Fruit fly (Drosophila melanogaster) whole organism, prepupa: ENCODE results near the gene sordd2.
A peak's percentile ranks its signal among the peaks of the same experiment; 100 is the strongest.

Source experiments
- CG10631 ChIP-seq: fragments of 200-800 bp; sonication (Bioruptor generic); optimal IDR thresholded peaks from 2 replicates; lab custom pipeline; 2016; ENCODE audit warnings: missing biosample characterization, missing genetic modification characterization
- CG11294 ChIP-seq: fragments of 200-800 bp; sonication (Bioruptor generic); IDR thresholded peaks from 2 replicates; pipeline ENCODE4 v1.3.6; 2022; ENCODE audit warnings: missing biosample characterization, missing genetic modification characterization
- CG11762 ChIP-seq: fragments of 200-800 bp; sonication (Bioruptor generic); optimal IDR thresholded peaks from 3 replicates; lab custom pipeline; 2016; ENCODE audit warnings: missing biosample characterization, missing genetic modification characterization; ENCODE audit not compliant: insufficient read depth
- CG15336 ChIP-seq: fragments of 200-800 bp; sonication (Bioruptor generic); IDR thresholded peaks from 2 replicates; pipeline ENCODE4 v1.3.6; 2022; ENCODE audit warnings: missing biosample characterization, missing genetic modification characterization
- CG16779 ChIP-seq: fragments of 200-800 bp; sonication (Bioruptor generic); optimal IDR thresholded peaks from 3 replicates; lab custom pipeline; 2017; ENCODE audit warnings: missing biosample characterization, mild to moderate bottlenecking, missing genetic modification characterization
- CG3032 ChIP-seq: fragments of 200-800 bp; optimal IDR thresholded peaks from 2 replicates; lab custom pipeline; 2019; ENCODE audit warnings: missing biosample characterization, mild to moderate bottlenecking, missing genetic modification characterization, moderate library complexity
- CG31627 ChIP-seq: fragments of 200-800 bp; sonication (Bioruptor generic); optimal IDR thresholded peaks from 3 replicates; lab custom pipeline; 2016; ENCODE audit warnings: missing biosample characterization, missing genetic modification characterization
- CG4318 ChIP-seq: fragments of 200-800 bp; sonication (Bioruptor generic); optimal IDR thresholded peaks from 3 replicates; lab custom pipeline; 2017; ENCODE audit warnings: missing biosample characterization, mild to moderate bottlenecking, missing genetic modification characterization
- CG6163 ChIP-seq: fragments of 200-800 bp; sonication (Bioruptor generic); IDR thresholded peaks from 3 replicates; pipeline ENCODE4 v1.3.6; 2022; ENCODE audit warnings: missing biosample characterization, missing genetic modification characterization
- CG6276 ChIP-seq: fragments of 200-800 bp; sonication (Bioruptor generic); optimal IDR thresholded peaks from 2 replicates; lab custom pipeline; 2017; ENCODE audit warnings: missing biosample characterization, mild to moderate bottlenecking, missing genetic modification characterization
- CG6792 ChIP-seq: fragments of 200-800 bp; sonication (Bioruptor generic); optimal IDR thresholded peaks from 3 replicates; lab custom pipeline; 2016; ENCODE audit warnings: missing biosample characterization, missing genetic modification characterization
- CG6808 ChIP-seq: fragments of 200-800 bp; sonication (Bioruptor generic); optimal IDR thresholded peaks from 3 replicates; lab custom pipeline; 2017; ENCODE audit warnings: missing biosample characterization, missing genetic modification characterization, mild to moderate bottlenecking, moderate library complexity, missing genetic modification reagents
- CG8119 ChIP-seq: fragments of 200-800 bp; sonication (Bioruptor generic); IDR thresholded peaks from 3 replicates; pipeline ENCODE4 v1.3.6; 2022; ENCODE audit warnings: missing biosample characterization, missing genetic modification characterization
- CG9139 ChIP-seq: fragments of 200-800 bp; sonication (Bioruptor generic); optimal IDR thresholded peaks from 3 replicates; lab custom pipeline; 2017; ENCODE audit warnings: missing biosample characterization, mild to moderate bottlenecking, missing genetic modification characterization
- Eip75B ChIP-seq: fragments of 200-800 bp; sonication (Bioruptor generic); optimal IDR thresholded peaks from 3 replicates; lab custom pipeline; 2016; ENCODE audit warnings: missing biosample characterization, missing genetic modification characterization
- Eip78C ChIP-seq: fragments of 200-800 bp; sonication (Bioruptor generic); peaks from one replicate; lab custom pipeline; 2016; ENCODE audit warnings: missing biosample characterization, missing genetic modification characterization
- Eip93F ChIP-seq: fragments of 200-800 bp; sonication (Bioruptor generic); optimal IDR thresholded peaks from 2 replicates; lab custom pipeline; 2016; ENCODE audit warnings: missing biosample characterization, mild to moderate bottlenecking, missing genetic modification characterization
- Ets21C ChIP-seq: fragments of 200-800 bp; sonication (Bioruptor generic); optimal IDR thresholded peaks from 3 replicates; lab custom pipeline; 2016; ENCODE audit warnings: missing biosample characterization, missing genetic modification characterization
- Gug ChIP-seq: fragments of 200-800 bp; sonication (Bioruptor generic); IDR thresholded peaks from 2 replicates; pipeline ENCODE4 v1.3.6; 2022; ENCODE audit warnings: missing biosample characterization, missing genetic modification characterization
- Hr38 ChIP-seq: sonication (Bioruptor generic); optimal IDR thresholded peaks from 2 replicates; lab custom pipeline; 2016; ENCODE audit warnings: missing biosample characterization, missing genetic modification characterization
- Hr39 ChIP-seq: fragments of 200-800 bp; sonication (Bioruptor generic); optimal IDR thresholded peaks from 2 replicates; lab custom pipeline; 2016; ENCODE audit warnings: missing biosample characterization, missing genetic modification characterization
- Hr4 ChIP-seq: fragments of 200-800 bp; sonication (Bioruptor generic); optimal IDR thresholded peaks from 3 replicates; lab custom pipeline; 2016; ENCODE audit warnings: missing biosample characterization, missing genetic modification characterization
- Lpt ChIP-seq: fragments of 200-800 bp; sonication (Bioruptor generic); optimal IDR thresholded peaks from 3 replicates; lab custom pipeline; 2016; ENCODE audit warnings: missing biosample characterization, missing genetic modification characterization
- Met ChIP-seq: fragments of 200-800 bp; sonication (Bioruptor generic); optimal IDR thresholded peaks from 3 replicates; lab custom pipeline; 2016; ENCODE audit warnings: missing biosample characterization, missing genetic modification characterization
- OdsH ChIP-seq: fragments of 200-800 bp; sonication (Bioruptor generic); optimal IDR thresholded peaks from 3 replicates; lab custom pipeline; 2016; ENCODE audit warnings: missing biosample characterization, missing genetic modification characterization
- Smox ChIP-seq: fragments of 200-800 bp; sonication (Bioruptor generic); optimal IDR thresholded peaks from 3 replicates; lab custom pipeline; 2016; ENCODE audit warnings: missing biosample characterization, missing genetic modification characterization
- Sox14 ChIP-seq: fragments of 200-800 bp; sonication (Bioruptor generic); optimal IDR thresholded peaks from 3 replicates; lab custom pipeline; 2016; ENCODE audit warnings: missing biosample characterization, missing genetic modification characterization
- Sox15 ChIP-seq: fragments of 200-800 bp; sonication (Bioruptor generic); optimal IDR thresholded peaks from 3 replicates; lab custom pipeline; 2016; ENCODE audit warnings: missing biosample characterization, missing genetic modification characterization
- acj6 ChIP-seq: fragments of 200-800 bp; sonication (Bioruptor generic); optimal IDR thresholded peaks from 3 replicates; lab custom pipeline; 2016; ENCODE audit warnings: missing biosample characterization, missing genetic modification characterization
- cyc ChIP-seq: fragments of 200-800 bp; sonication (Bioruptor generic); optimal IDR thresholded peaks from 3 replicates; lab custom pipeline; 2016; ENCODE audit warnings: missing biosample characterization, missing genetic modification characterization
- dac ChIP-seq: fragments of 200-800 bp; sonication (Bioruptor generic); optimal IDR thresholded peaks from 2 replicates; lab custom pipeline; 2017; ENCODE audit warnings: missing biosample characterization, mild to moderate bottlenecking, missing genetic modification characterization
- eg ChIP-seq: fragments of 200-800 bp; sonication (Bioruptor generic); IDR thresholded peaks from 3 replicates; pipeline ENCODE4 v1.3.6; 2022; ENCODE audit warnings: missing biosample characterization, missing genetic modification characterization
- esn ChIP-seq: fragments of 200-800 bp; sonication (Bioruptor generic); optimal IDR thresholded peaks from 2 replicates; lab custom pipeline; 2016; ENCODE audit warnings: missing biosample characterization, mild to moderate bottlenecking, missing genetic modification characterization, moderate library complexity
- fd59A ChIP-seq: fragments of 200-800 bp; sonication (Bioruptor generic); optimal IDR thresholded peaks from 2 replicates; lab custom pipeline; 2017; ENCODE audit warnings: missing biosample characterization, mild to moderate bottlenecking, missing genetic modification characterization, missing genetic modification reagents
- fd85E ChIP-seq: fragments of 200-800 bp; sonication (Bioruptor generic); optimal IDR thresholded peaks from 3 replicates; lab custom pipeline; 2016; ENCODE audit warnings: missing biosample characterization, missing genetic modification characterization
- lz ChIP-seq: fragments of 200-800 bp; sonication (Bioruptor generic); optimal IDR thresholded peaks from 3 replicates; lab custom pipeline; 2016; ENCODE audit warnings: missing biosample characterization, missing genetic modification characterization
- salr ChIP-seq, 2 experiments: fragments of 200-800 bp; sonication (Bioruptor generic); optimal IDR thresholded peaks; 3 replicates each; lab custom pipeline; 2016 to 2018; ENCODE audit warnings: missing biosample characterization in 2 of 2, missing genetic modification characterization in 2 of 2, mild to moderate bottlenecking in 1 of 2
- ss ChIP-seq, 2 experiments: fragments of 200-800 bp; sonication (Bioruptor generic); optimal IDR thresholded peaks; 2 replicates in 1 of 2; 3 replicates in 1 of 2; lab custom pipeline; 2017 to 2018; ENCODE audit warnings: mild to moderate bottlenecking in 2 of 2, missing biosample characterization in 2 of 2, missing genetic modification characterization in 2 of 2, moderate library complexity in 1 of 2
- svp ChIP-seq: fragments of 200-800 bp; sonication (Bioruptor generic); peaks from one replicate; lab custom pipeline; 2016; ENCODE audit warnings: missing biosample characterization, missing genetic modification characterization
- topi ChIP-seq: fragments of 200-800 bp; sonication (Bioruptor generic); optimal IDR thresholded peaks from 3 replicates; lab custom pipeline; 2016; ENCODE audit warnings: missing biosample characterization, missing genetic modification characterization

Gene sordd2

dm6 chrX:15799085-15799557, at the start of gene sordd2, which contains the start of gene CG15602:
sordd2 (minus strand) TSS chrX:15799162.
CG15602 (plus strand) TSS chrX:15799426.
- TF ChIP-seq svp (GFP tag; lab: Kevin White, UChicago) (peak; percentile 84), Eip78C (GFP tag; lab: Kevin White, UChicago) (peak; percentile 23), eg (GFP tag; lab: Robert Waterston, UW) (0 out of 3 replicates have a peak, but pooled peaks have one; percentile 44)

dm6 chrX:15844139-15844538, 45.2 kb upstream of the sordd2 start, which contains the start of the genes ArgRS and CG8578:
ArgRS (minus strand) TSS chrX:15844145.
CG8578 (plus strand) TSS chrX:15844476.
- TF ChIP-seq eg (GFP tag; lab: Robert Waterston, UW) = no peak; the same call in 2 of the 3 replicates
- TF ChIP-seq Ets21C (GFP tag; lab: Kevin White, UChicago) = peak; percentile 44
- 0 out of 2 replicates have a peak, but pooled peaks have one; percentile 33 for TF ChIP-seq CG11294
- TF ChIP-seq Eip78C (GFP tag; lab: Kevin White, UChicago) = peak; percentile 91
- peak; percentile 80 for TF ChIP-seq Eip75B (GFP tag; lab: Kevin White, UChicago)
- no peak for TF ChIP-seq salr (GFP tag; optimal IDR thresholded peaks at IDR 0.05; lab: Kevin White, UChicago)
- TF ChIP-seq CG6792 (GFP tag; lab: Kevin White, UChicago) = peak; percentile 20
- TF ChIP-seq CG10631 = peak; percentile 58
- TF ChIP-seq ss (GFP tag; optimal IDR thresholded peaks at IDR 0.05; lab: Kevin White, UChicago) = peak in 1 of 2 experiments; percentile 67
- peak; percentile 39 for TF ChIP-seq Met (GFP tag; lab: Kevin White, UChicago)
- TF ChIP-seq Sox14 (GFP tag; lab: Kevin White, UChicago) = peak; percentile 62
- peak; percentile 78 for TF ChIP-seq Gug (GFP tag; lab: Robert Waterston, UW)
- peak; percentile 28 for TF ChIP-seq acj6 (GFP tag; lab: Kevin White, UChicago)
- peak; percentile 36 for TF ChIP-seq cyc
- no peak for TF ChIP-seq CG6808 (GFP tag; lab: Kevin White, UChicago)
- TF ChIP-seq Hr4 (GFP tag; lab: Kevin White, UChicago) = peak; percentile 72
- TF ChIP-seq svp (GFP tag; lab: Kevin White, UChicago) = no peak
- TF ChIP-seq Sox15 (GFP tag; lab: Kevin White, UChicago) = peak; percentile 27
- peak; percentile 62 for TF ChIP-seq topi (GFP tag; lab: Kevin White, UChicago)
- peak; percentile 29 for TF ChIP-seq CG11762 (GFP tag; lab: Kevin White, UChicago)
- no peak for TF ChIP-seq CG16779 (tag; lab: Kevin White, UChicago)
- TF ChIP-seq Hr39 (GFP tag; lab: Kevin White, UChicago) = peak; percentile 60
- TF ChIP-seq OdsH (GFP tag; lab: Kevin White, UChicago) = peak; percentile 17
- TF ChIP-seq CG31627 (GFP tag; lab: Kevin White, UChicago) = peak; percentile 49
- no peak for TF ChIP-seq CG4318 (GFP tag; lab: Kevin White, UChicago)
- peak; percentile 74 for TF ChIP-seq lz (GFP tag; lab: Kevin White, UChicago)
- peak; percentile 29; the same call in 1 of the 2 replicates for TF ChIP-seq CG15336 (GFP tag; lab: Robert Waterston, UW)
- TF ChIP-seq CG6163 (GFP tag; lab: Robert Waterston, UW) = no peak
- peak; percentile 43 for TF ChIP-seq esn (GFP tag; lab: Kevin White, UChicago)
- no peak for TF ChIP-seq CG9139 (GFP tag; lab: Kevin White, UChicago)
- TF ChIP-seq CG3032 (tag; lab: Kevin White, UChicago) = peak; percentile 69
- TF ChIP-seq, all 60 proteins: peak for 23

- TF ChIP-seq Eip75B (GFP tag; lab: Kevin White, UChicago) = no peak
- no peak for TF ChIP-seq dac
- no peak for TF ChIP-seq lz (GFP tag; lab: Kevin White, UChicago)
Measured at dm6 chrX:15841346-15841745, 42.4 kb upstream of the sordd2 start.

dm6 chrX:15840003-15840402, 41.0 kb upstream of the sordd2 start:
- TF ChIP-seq CG6276 = no peak
- no peak for TF ChIP-seq CG31627 (GFP tag; lab: Kevin White, UChicago)
- TF ChIP-seq CG3032 (tag; lab: Kevin White, UChicago) = no peak
- TF ChIP-seq CG8119 (GFP tag; lab: Robert Waterston, UW) = no peak
- TF ChIP-seq Smox (GFP tag; lab: Kevin White, UChicago) = no peak
- TF ChIP-seq fd59A (GFP tag; lab: Kevin White, UChicago) = no peak
- no peak for TF ChIP-seq Lpt (GFP tag; lab: Kevin White, UChicago)
- no peak for TF ChIP-seq Eip93F (GFP tag; lab: Kevin White, UChicago)
- no peak for TF ChIP-seq CG15336 (GFP tag; lab: Robert Waterston, UW)
- no peak for TF ChIP-seq Hr38 (GFP tag; lab: Kevin White, UChicago)
- TF ChIP-seq Sox14 (GFP tag; lab: Kevin White, UChicago) = no peak
- TF ChIP-seq fd85E (GFP tag; lab: Kevin White, UChicago) = no peak
- no peak for TF ChIP-seq ss (GFP tag; optimal IDR thresholded peaks at IDR 0.05; lab: Kevin White, UChicago)
